Worm (Caenorhabditis elegans) whole organism, midembryonic: ENCODE results near the gene F35A5.8.

Source experiments
- T22C8.4 ChIP-seq: fragments of 200-800 bp; sonication (Bioruptor generic); IDR thresholded peaks from 2 replicates; pipeline ENCODE4 v1.3.6; 2022; ENCODE audit warnings: missing genetic modification characterization, missing compliant biosample characterization
- cog-1 ChIP-seq: sonication (generic microtip); optimal IDR thresholded peaks from 2 replicates; lab custom pipeline; 2016; ENCODE audit warnings: missing genetic modification characterization, missing compliant biosample characterization
- flt-1 ChIP-seq: fragments of 200-800 bp; sonication (Bioruptor generic); IDR thresholded peaks from 2 replicates; pipeline ENCODE4 v1.3.6; 2022; ENCODE audit warnings: missing genetic modification characterization, missing compliant biosample characterization
- klf-2 ChIP-seq: fragments of 200-800 bp; sonication (Bioruptor generic); conservative IDR thresholded peaks from 2 replicates; pipeline ENCODE4 v1.3.6; 2022; ENCODE audit warnings: missing genetic modification reagents, missing genetic modification characterization, missing compliant biosample characterization
- med-1 ChIP-seq: sonication (generic microtip); optimal IDR thresholded peaks from 2 replicates; lab custom pipeline; 2017; ENCODE audit warnings: missing genetic modification characterization, mild to moderate bottlenecking, missing compliant biosample characterization, antibody characterized with exemption, missing genetic modification reagents; ENCODE audit not compliant: insufficient read depth
- ref-1 ChIP-seq: fragments of 200-800 bp; sonication (Bioruptor generic); conservative IDR thresholded peaks from 2 replicates; pipeline ENCODE4 v1.3.6; 2022; ENCODE audit warnings: missing genetic modification reagents, missing genetic modification characterization, missing compliant biosample characterization
- tab-1 ChIP-seq: fragments of 200-800 bp; sonication (Bioruptor generic); IDR thresholded peaks from 2 replicates; pipeline ENCODE4 v1.3.6; 2022; ENCODE audit warnings: missing genetic modification characterization, missing compliant biosample characterization
- ztf-23 ChIP-seq: fragments of 200-800 bp; sonication (Bioruptor generic); IDR thresholded peaks from 2 replicates; pipeline ENCODE4 v1.3.6; 2022; ENCODE audit warnings: missing genetic modification reagents, missing genetic modification characterization, missing compliant biosample characterization
- ztf-29 ChIP-seq: fragments of 200-800 bp; sonication (Bioruptor generic); IDR thresholded peaks from 2 replicates; pipeline ENCODE4 v1.3.6; 2022; ENCODE audit warnings: missing genetic modification reagents, missing genetic modification characterization, missing compliant biosample characterization

F35A5.8 gene

DNA sequence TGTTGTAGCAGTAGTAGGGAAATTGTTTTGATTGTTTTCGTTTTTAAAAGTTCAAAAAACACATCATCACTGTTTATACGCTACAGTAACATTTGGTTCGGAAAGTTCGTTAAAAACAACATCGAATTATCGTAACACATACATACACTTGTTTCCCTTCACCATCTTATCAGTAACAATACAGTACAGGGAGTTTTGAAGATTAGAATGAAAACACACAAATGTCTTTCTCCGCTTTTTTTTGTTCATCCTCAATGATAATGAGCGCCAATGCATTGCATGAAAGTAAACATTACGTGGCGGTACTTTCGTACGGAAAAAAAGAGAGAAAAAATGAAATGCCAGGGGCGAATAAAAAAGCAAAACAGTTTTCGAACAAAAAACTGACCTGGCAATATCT is 26.3 kb upstream of the F35A5.8 start:
- TF ChIP-seq flt-1 (no peak), ztf-23 (GFP tag; lab: Robert Waterston, UW) (no peak), med-1 (GFP tag; lab: Kevin White, UChicago) (no peak), cog-1 (tag; lab: Kevin White, UChicago) (no peak), T22C8.4 (GFP tag; lab: Robert Waterston, UW) (no peak), ztf-29 (GFP tag; lab: Robert Waterston, UW) (no peak), ref-1 (GFP tag; lab: Robert Waterston, UW) (no peak), klf-2 (GFP tag; lab: Robert Waterston, UW) (no peak), tab-1 (no peak)

DNA sequence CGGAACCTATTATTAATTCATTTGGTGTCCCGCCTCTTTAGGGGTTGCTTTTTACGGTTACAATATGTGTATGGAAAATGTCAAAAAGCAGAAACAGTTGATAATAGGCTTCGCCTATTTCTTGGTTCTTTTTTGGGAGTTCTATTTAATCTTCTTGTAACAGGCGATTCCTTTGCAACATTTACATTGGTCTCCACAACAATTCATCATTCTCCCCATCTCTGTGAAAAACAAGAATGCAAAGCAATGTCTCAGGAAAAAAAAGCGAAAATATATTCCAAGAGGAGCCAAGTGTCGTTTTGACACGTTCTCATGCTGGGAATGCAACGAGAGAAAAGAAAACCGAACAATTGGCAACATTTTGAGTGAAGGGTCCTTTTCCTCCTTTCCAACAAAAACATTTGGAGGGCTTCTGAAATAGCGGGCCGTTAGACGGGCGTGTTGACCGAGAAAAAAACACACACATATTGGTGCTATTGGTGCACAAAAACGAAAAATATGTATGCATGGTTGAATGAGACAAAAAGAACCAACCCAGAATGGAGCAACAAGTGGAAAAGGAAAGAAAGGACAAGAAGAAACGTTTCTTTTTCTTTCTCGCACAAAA is 25.4 kb upstream of the F35A5.8 start:
- TF ChIP-seq cog-1 (tag; lab: Kevin White, UChicago) (no peak), med-1 (GFP tag; lab: Kevin White, UChicago) (no peak), klf-2 (GFP tag; lab: Robert Waterston, UW) (no peak), ref-1 (GFP tag; lab: Robert Waterston, UW) (no peak), T22C8.4 (GFP tag; lab: Robert Waterston, UW) (no peak), tab-1 (no peak), ztf-29 (GFP tag; lab: Robert Waterston, UW) (no peak), ztf-23 (GFP tag; lab: Robert Waterston, UW) (no peak), flt-1 (no peak)

DNA sequence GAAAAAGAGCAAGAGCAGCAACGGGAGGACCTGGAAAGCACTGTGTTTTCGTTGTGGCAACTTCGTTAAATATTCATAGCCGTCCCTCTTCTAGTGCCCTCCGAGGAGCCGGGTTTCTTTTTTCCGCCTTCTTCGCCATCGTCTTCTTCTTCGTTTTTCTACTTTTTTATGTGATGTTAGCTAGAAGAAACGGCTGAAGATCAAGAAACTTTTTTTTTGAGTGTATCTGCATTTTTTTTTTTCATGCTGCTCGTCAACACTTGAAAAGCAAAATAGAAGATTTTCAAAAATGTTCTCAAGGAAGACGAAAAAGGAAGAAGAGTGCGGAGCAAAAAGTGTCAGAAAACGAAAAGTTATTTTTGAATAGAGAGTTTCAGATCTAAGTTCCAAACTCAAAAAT is 24.0 kb upstream of the F35A5.8 start:
- TF ChIP-seq cog-1 (tag; lab: Kevin White, UChicago): no peak

DNA sequence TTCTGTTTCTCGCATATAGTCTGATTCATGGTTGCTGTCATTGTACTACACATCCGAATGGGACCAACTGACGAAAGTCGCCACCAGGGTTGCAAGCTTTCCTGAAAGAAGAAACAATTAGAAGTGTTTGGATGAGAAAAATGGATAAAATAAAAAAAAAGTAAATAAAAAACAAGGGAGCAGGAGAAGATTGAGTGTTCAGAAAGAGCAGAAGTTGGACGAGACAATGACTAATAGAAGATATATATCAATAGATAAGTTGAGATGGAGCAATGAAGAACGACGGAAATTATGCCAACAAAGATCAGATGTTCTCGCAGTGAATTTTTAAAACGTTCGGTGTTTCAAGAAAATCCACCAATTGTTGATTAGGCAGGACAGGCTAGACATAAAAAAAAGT is 23.6 kb upstream of the F35A5.8 start, which contains the start of gene fkh-9:
fkh-9 (minus strand) TSS at position 101 of the 400 bp plus-strand sequence.
- TF ChIP-seq ztf-23 (GFP tag; lab: Robert Waterston, UW) (no peak), cog-1 (tag; lab: Kevin White, UChicago) (no peak), ref-1 (GFP tag; lab: Robert Waterston, UW) (no peak), tab-1 (no peak), klf-2 (GFP tag; lab: Robert Waterston, UW) (no peak), T22C8.4 (GFP tag; lab: Robert Waterston, UW) (no peak), flt-1 (no peak), ztf-29 (GFP tag; lab: Robert Waterston, UW) (no peak), med-1 (GFP tag; lab: Kevin White, UChicago) (no peak)

- TF ChIP-seq ref-1 (GFP tag; lab: Robert Waterston, UW) (no peak), T22C8.4 (GFP tag; lab: Robert Waterston, UW) (no peak), flt-1 (no peak), cog-1 (tag; lab: Kevin White, UChicago) (no peak), tab-1 (no peak), ztf-23 (GFP tag; lab: Robert Waterston, UW) (no peak)
These were observed 22.9 kb upstream of the F35A5.8 start for ce11 chrX:3826172-3826571.

DNA sequence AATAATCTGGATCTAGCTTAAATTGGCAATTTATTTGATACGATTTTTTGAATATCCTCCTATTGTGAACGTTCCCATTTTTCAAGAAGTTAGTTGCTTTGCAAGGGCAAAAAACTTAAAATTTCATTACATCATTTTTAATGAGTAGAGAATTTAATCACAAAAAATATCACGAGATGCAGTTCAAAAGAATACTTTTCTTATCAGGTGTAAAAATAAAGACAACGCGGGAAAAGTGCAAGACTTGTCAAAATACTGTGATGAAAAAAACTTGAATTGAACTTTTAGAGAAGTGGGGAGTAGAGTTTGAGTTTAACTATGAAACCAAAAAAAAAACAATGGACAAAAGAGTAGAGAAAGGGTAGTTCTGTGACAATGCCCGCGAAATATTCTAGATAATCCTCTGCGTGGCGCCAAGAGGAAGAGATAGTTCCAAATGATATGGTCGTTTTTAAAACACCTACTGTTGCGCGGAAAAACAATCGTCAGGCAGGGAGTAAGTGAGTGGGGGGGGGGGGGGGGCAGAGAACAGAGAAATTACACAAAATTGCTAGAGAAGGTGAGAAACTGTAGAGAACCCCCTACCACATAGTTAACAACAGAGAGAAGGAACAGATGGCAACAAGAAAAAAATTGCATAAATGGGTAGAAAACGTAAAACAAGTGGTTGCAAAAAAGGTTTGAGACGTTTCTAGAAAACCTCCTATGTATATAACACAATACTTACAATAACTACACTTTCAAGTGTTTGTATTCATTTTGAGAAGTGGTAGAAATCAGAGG is 21.8 kb upstream of the F35A5.8 start:
- TF ChIP-seq T22C8.4 (GFP tag; lab: Robert Waterston, UW) (no peak), ref-1 (GFP tag; lab: Robert Waterston, UW) (no peak), ztf-23 (GFP tag; lab: Robert Waterston, UW) (no peak), klf-2 (GFP tag; lab: Robert Waterston, UW) (no peak), med-1 (GFP tag; lab: Kevin White, UChicago) (no peak), ztf-29 (GFP tag; lab: Robert Waterston, UW) (no peak), tab-1 (no peak), flt-1 (no peak), cog-1 (tag; lab: Kevin White, UChicago) (no peak)

- TF ChIP-seq ztf-29 (GFP tag; lab: Robert Waterston, UW) (no peak), med-1 (GFP tag; lab: Kevin White, UChicago) (no peak), flt-1 (peak; percentile 24; the same call in 1 of the 2 replicates), ref-1 (GFP tag; lab: Robert Waterston, UW) (no peak), T22C8.4 (GFP tag; lab: Robert Waterston, UW) (no peak), cog-1 (tag; lab: Kevin White, UChicago) (no peak), tab-1 (no peak), klf-2 (GFP tag; lab: Robert Waterston, UW) (no peak)
These were observed 21.2 kb upstream of the F35A5.8 start for ce11 chrX:3824443-3824842.

DNA sequence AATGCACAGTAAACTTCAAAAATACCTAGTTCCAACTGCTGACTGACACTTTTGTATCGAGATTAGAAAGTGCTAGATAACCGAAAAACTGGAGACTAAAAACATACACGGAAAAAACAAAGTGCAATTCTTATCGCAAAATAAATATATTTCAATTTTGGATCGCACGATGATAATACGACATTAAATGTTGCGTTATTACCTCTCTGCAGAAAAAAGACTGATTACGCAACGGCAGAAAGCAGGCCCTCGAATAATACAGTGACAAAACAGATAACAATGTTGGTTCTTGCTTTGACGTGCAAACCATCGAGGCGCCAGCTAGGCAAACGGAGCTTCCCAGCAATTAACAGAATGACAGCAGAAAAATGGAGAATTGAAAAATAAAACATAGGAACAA is 20.6 kb upstream of the F35A5.8 start:
- no peak for TF ChIP-seq cog-1 (tag; lab: Kevin White, UChicago)
- no peak for TF ChIP-seq flt-1
- TF ChIP-seq ref-1 (GFP tag; lab: Robert Waterston, UW): no peak
- TF ChIP-seq ztf-23 (GFP tag; lab: Robert Waterston, UW): no peak
- no peak for TF ChIP-seq T22C8.4 (GFP tag; lab: Robert Waterston, UW)
- TF ChIP-seq tab-1: no peak
- no peak for TF ChIP-seq med-1 (GFP tag; lab: Kevin White, UChicago)

- TF ChIP-seq cog-1 (tag; lab: Kevin White, UChicago): no peak
- TF ChIP-seq ztf-29 (GFP tag; lab: Robert Waterston, UW): no peak
These were observed 18.8 kb upstream of the F35A5.8 start for ce11 chrX:3822061-3822460.

- no peak for TF ChIP-seq ztf-23 (GFP tag; lab: Robert Waterston, UW)
- no peak for TF ChIP-seq klf-2 (GFP tag; lab: Robert Waterston, UW)
- TF ChIP-seq T22C8.4 (GFP tag; lab: Robert Waterston, UW): no peak
- TF ChIP-seq ztf-29 (GFP tag; lab: Robert Waterston, UW): no peak
- no peak for TF ChIP-seq tab-1
- no peak for TF ChIP-seq cog-1 (tag; lab: Kevin White, UChicago)
- no peak for TF ChIP-seq ref-1 (GFP tag; lab: Robert Waterston, UW)
- no peak for TF ChIP-seq flt-1
- TF ChIP-seq med-1 (GFP tag; lab: Kevin White, UChicago): no peak
These were observed 18.3 kb upstream of the F35A5.8 start for ce11 chrX:3821609-3822008.
